Worm (Caenorhabditis elegans): ENCODE data around the gene F46H6.5.

F46H6.5 gene

DNA sequence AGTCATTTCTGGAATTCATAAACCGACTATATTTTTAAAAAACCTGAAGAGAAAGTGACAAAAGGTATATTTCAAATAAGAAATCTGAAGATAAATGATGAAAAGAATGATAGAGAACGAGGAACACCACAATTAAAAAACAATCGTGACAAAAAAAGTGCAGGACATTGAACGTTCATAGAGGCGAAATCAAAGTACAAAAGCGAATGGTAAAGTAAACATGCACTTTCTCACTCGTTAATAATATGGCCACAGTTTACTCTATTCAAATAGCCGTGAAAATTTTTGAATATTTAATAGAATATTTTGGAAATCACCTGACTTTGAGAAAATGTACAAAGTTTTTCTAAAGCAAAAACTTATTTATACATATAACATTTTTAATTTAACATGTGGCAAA is at the start of gene F46H6.5:
Gene F46H6.5 (minus strand): TSS at position 10 of the 400 bp plus-strand sequence.
- TF ChIP-seq ztf-22 (GFP tag; optimal IDR thresholded peaks at IDR 0.05) (no peak), dpff-1 (tag; optimal IDR thresholded peaks at IDR 0.05) (no peak), K12H6.12 (tag; optimal IDR thresholded peaks at IDR 0.05) (no peak)

DNA sequence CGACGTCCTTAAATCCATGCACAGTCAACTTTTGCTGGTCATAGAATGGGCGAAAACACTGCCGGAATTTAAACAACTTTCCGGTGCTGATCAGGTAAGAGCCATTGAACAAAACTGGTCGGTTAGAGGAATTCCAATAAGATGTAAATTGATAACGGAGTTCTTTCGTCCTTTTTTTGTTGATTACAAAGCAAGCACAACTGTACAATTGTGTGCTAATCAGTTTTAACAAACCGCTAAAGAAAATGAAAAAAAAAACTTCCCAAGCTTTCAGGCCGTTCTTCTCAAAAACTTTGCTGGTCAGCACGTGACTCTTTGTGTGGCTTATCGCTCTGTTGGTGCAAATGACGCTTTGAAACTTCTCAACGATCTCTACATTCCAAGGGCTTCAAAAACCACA is 42.1 kb upstream of the F46H6.5 start:
- TF ChIP-seq nhr-80 (tag; optimal IDR thresholded peaks at IDR 0.05), result peak; percentile 56
- TF ChIP-seq mel-28 (tag; optimal IDR thresholded peaks at IDR 0.05; ENCODE audit: borderline replicate concordance), result no peak
- TF ChIP-seq cebp-2 (GFP tag; IDR thresholded peaks at IDR 0.05), result no peak

DNA sequence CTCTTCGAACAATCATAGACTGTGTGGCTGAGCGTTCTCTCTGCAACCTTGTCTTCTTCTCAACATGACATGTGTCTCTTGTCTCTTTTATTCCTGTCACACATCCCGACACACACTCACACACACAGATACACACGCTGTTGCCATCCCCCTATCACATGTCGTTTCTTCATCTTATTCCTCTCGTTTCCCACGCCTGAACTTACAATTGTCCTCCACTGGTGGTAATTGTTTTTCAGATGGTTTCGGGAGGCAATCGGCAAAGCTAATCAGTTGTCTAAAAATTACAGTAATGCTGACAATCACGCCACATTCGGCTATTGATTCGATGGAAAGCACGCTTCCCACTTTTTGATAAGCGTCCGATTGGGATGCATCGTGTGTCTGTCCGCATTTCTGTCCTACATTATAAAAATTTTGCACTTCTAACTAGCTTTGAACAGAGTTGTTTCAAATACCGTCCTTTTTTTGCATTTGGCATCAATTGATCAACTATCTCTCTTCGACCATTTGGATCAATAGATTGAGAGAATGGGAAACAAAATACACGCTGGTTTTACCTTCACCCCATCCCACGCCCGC is 40.2 kb upstream of the F46H6.5 start, which contains the start of gene nhr-35:
Gene nhr-35 (plus strand): TSS at position 532 of the 582 bp plus-strand sequence.
- TF ChIP-seq him-1 (tag; optimal IDR thresholded peaks at IDR 0.05) (no peak), hlh-26 (GFP tag; conservative IDR thresholded peaks at IDR 0.05) (no peak), F23B12.7 (tag; optimal IDR thresholded peaks at IDR 0.05; ENCODE audit: insufficient read depth) (peak; percentile 4), mxl-1 (tag; optimal IDR thresholded peaks at IDR 0.05) (no peak), somi-1 (GFP tag; optimal IDR thresholded peaks at IDR 0.05) (peak; percentile 80), ceh-40 (GFP tag; IDR thresholded peaks at IDR 0.05) (no peak), snpc-3.4 (tag; optimal IDR thresholded peaks at IDR 0.05) (no peak), ekl-4 (GFP tag; IDR thresholded peaks at IDR 0.05) (0 out of 2 replicates have a peak, but pooled peaks have one; percentile 30), let-607 (tag; optimal IDR thresholded peaks at IDR 0.05) (peak; percentile 84), zim-3 (tag; optimal IDR thresholded peaks at IDR 0.05) (no peak), dox-1 (GFP tag; IDR thresholded peaks at IDR 0.05) (peak; percentile 88), lsy-27 (tag; optimal IDR thresholded peaks at IDR 0.05; ENCODE audit: borderline replicate concordance, insufficient read depth) (no peak), hrde-1 (tag; optimal IDR thresholded peaks at IDR 0.05; ENCODE audit: borderline replicate concordance) (no peak), die-1 (tag; optimal IDR thresholded peaks at IDR 0.05) (peak; percentile 22), ceh-27 (GFP tag; optimal IDR thresholded peaks at IDR 0.05) (peak; percentile 54), egl-44 (GFP tag; IDR thresholded peaks at IDR 0.05) (0 out of 2 replicates have a peak, but pooled peaks have one; percentile 26), snpc-4 (GFP tag; optimal IDR thresholded peaks at IDR 0.05) (no peak), snpc-4 (tag; optimal IDR thresholded peaks at IDR 0.05) (peak in 3 of 4 experiments; percentile 33 to 46 (median 44)), tlf-1 (GFP tag; optimal IDR thresholded peaks at IDR 0.05) (peak; percentile 66), lin-35 (GFP tag; optimal IDR thresholded peaks at IDR 0.05) (no peak), hsf-1 (GFP tag; IDR thresholded peaks at IDR 0.05) (no peak), pbrm-1 (GFP tag; IDR thresholded peaks at IDR 0.05) (0 out of 2 replicates have a peak, but pooled peaks have one; percentile 26), madf-10 (tag; optimal IDR thresholded peaks at IDR 0.05) (peak; percentile 53), C06A6.2 (GFP tag; conservative IDR thresholded peaks at IDR 0.05) (peak; percentile 44; the same call in 1 of the 2 replicates), B0336.3 (GFP tag; IDR thresholded peaks at IDR 0.05) (peak; percentile 69), F33H1.4 (GFP tag; IDR thresholded peaks at IDR 0.05) (no peak), unc-62 (GFP tag; optimal IDR thresholded peaks at IDR 0.05) (peak; percentile 94), hmg-20 (GFP tag; IDR thresholded peaks at IDR 0.05) (no peak), Y79H2A.3 (GFP tag; conservative IDR thresholded peaks at IDR 0.05) (no peak), rpc-1 (optimal IDR thresholded peaks at IDR 0.05) (no peak), rpc-1 (tag; optimal IDR thresholded peaks at IDR 0.05) (no peak), ztf-26 (tag; optimal IDR thresholded peaks at IDR 0.05) (peak; percentile 84), tbp1 (GFP tag; optimal IDR thresholded peaks at IDR 0.05) (peak; percentile 60), ztf-25 (GFP tag; IDR thresholded peaks at IDR 0.05) (no peak), akir-1 (GFP tag; optimal IDR thresholded peaks at IDR 0.05) (no peak), T26A5.8 (tag; optimal IDR thresholded peaks at IDR 0.05) (no peak), Y56A3A.18 (GFP tag; IDR thresholded peaks at IDR 0.05) (no peak), dpl-1 (GFP tag; optimal IDR thresholded peaks at IDR 0.05) (no peak), hmg-1.2 (GFP tag; IDR thresholded peaks at IDR 0.05) (peak; percentile 42)

Data from whole organism, young adult.